Worm (Caenorhabditis elegans): ENCODE data around the gene ttr-50.

- TF ChIP-seq elt-3 (tag; optimal IDR thresholded peaks at IDR 0.05) (no peak), sem-2 (GFP tag; optimal IDR thresholded peaks at IDR 0.05) (no peak), nhr-28 (tag; optimal IDR thresholded peaks at IDR 0.05) (no peak), zip-8 (tag; optimal IDR thresholded peaks at IDR 0.05) (peak; percentile 15), snpc-4 (tag; optimal IDR thresholded peaks at IDR 0.05) (no peak), nhr-12 (tag; optimal IDR thresholded peaks at IDR 0.05) (no peak), tbx-8 (GFP tag; optimal IDR thresholded peaks at IDR 0.05) (no peak), drap-1 (GFP tag; optimal IDR thresholded peaks at IDR 0.05) (no peak), elt-1 (tag; optimal IDR thresholded peaks at IDR 0.05; ENCODE audit: borderline replicate concordance, insufficient read depth) (no peak), unc-62 (GFP tag; optimal IDR thresholded peaks at IDR 0.05) (no peak), lin-13 (tag; optimal IDR thresholded peaks at IDR 0.05) (no peak), ztf-11 (tag; optimal IDR thresholded peaks at IDR 0.05) (no peak), bed-3 (GFP tag; optimal IDR thresholded peaks at IDR 0.05) (no peak), nhr-237 (tag; optimal IDR thresholded peaks at IDR 0.05) (no peak)
These were observed 19.9 kb downstream of the ttr-50 start, which contains the start of gene dsl-5 for ce11 chrIV:11620909-11621308.
